Worm (Caenorhabditis elegans): ENCODE data around the gene F17E9.5.

ce11 chrIV:8367887-8368286, 22.3 kb downstream of the F17E9.5 start:
- no peak for TF ChIP-seq R02D3.7 (tag; optimal IDR thresholded peaks at IDR 0.05)
- no peak for TF ChIP-seq lim-7 (GFP tag; IDR thresholded peaks at IDR 0.05)
- no peak for TF ChIP-seq zfp-3 (GFP tag; conservative IDR thresholded peaks at IDR 0.05)
